Worm (Caenorhabditis elegans): Measurements from ENCODE around the gene prp-9.

Gene prp-9

ce11 chrII:8504074-8504724 lies 21.0 kb downstream of the prp-9 start:
- TF ChIP-seq W03F9.2 (tag; optimal IDR thresholded peaks at IDR 0.05), result no peak
- TF ChIP-seq dao-5 (tag; optimal IDR thresholded peaks at IDR 0.05), result no peak
- TF ChIP-seq him-1 (tag; optimal IDR thresholded peaks at IDR 0.05), result no peak

- TF ChIP-seq him-1 (tag; optimal IDR thresholded peaks at IDR 0.05) (no peak), W03F9.2 (tag; optimal IDR thresholded peaks at IDR 0.05) (no peak), dao-5 (tag; optimal IDR thresholded peaks at IDR 0.05) (no peak)
Measured at ce11 chrII:8499021-8499420, 26.2 kb downstream of the prp-9 start.

ce11 chrII:8498173-8498572 lies 27.0 kb downstream of the prp-9 start:
- TF ChIP-seq W03F9.2 (tag; optimal IDR thresholded peaks at IDR 0.05) (no peak), dao-5 (tag; optimal IDR thresholded peaks at IDR 0.05) (no peak), him-1 (tag; optimal IDR thresholded peaks at IDR 0.05) (no peak)

- TF ChIP-seq W03F9.2 (tag; optimal IDR thresholded peaks at IDR 0.05) (no peak), dao-5 (tag; optimal IDR thresholded peaks at IDR 0.05) (no peak), him-1 (tag; optimal IDR thresholded peaks at IDR 0.05) (no peak)
Measured at ce11 chrII:8496184-8496583, 29.0 kb downstream of the prp-9 start.

- no peak for TF ChIP-seq dao-5 (tag; optimal IDR thresholded peaks at IDR 0.05)
- TF ChIP-seq W03F9.2 (tag; optimal IDR thresholded peaks at IDR 0.05), result no peak
- TF ChIP-seq him-1 (tag; optimal IDR thresholded peaks at IDR 0.05), result no peak
Measured at ce11 chrII:8494228-8494717, 30.9 kb downstream of the prp-9 start, which contains the start of gene M05D6.9. TSS of gene M05D6.9 (plus strand) at chrII:8494278.

ce11 chrII:8488123-8488522 lies 37.1 kb downstream of the prp-9 start:
- TF ChIP-seq dao-5 (tag; optimal IDR thresholded peaks at IDR 0.05), result no peak
- no peak for TF ChIP-seq W03F9.2 (tag; optimal IDR thresholded peaks at IDR 0.05)
- TF ChIP-seq him-1 (tag; optimal IDR thresholded peaks at IDR 0.05), result no peak

ce11 chrII:8485603-8486002 lies 39.6 kb downstream of the prp-9 start, which contains the start of gene gbh-2:
TSS of gene gbh-2 (plus strand) at chrII:8485879.
- TF ChIP-seq him-1 (tag; optimal IDR thresholded peaks at IDR 0.05) (no peak), W03F9.2 (tag; optimal IDR thresholded peaks at IDR 0.05) (no peak), dao-5 (tag; optimal IDR thresholded peaks at IDR 0.05) (no peak)

- no peak for TF ChIP-seq dao-5 (tag; optimal IDR thresholded peaks at IDR 0.05)
- no peak for TF ChIP-seq W03F9.2 (tag; optimal IDR thresholded peaks at IDR 0.05)
- TF ChIP-seq him-1 (tag; optimal IDR thresholded peaks at IDR 0.05), result no peak
Measured at ce11 chrII:8484546-8484945, 40.6 kb downstream of the prp-9 start.

- TF ChIP-seq him-1 (tag; optimal IDR thresholded peaks at IDR 0.05) (no peak), dao-5 (tag; optimal IDR thresholded peaks at IDR 0.05) (no peak), W03F9.2 (tag; optimal IDR thresholded peaks at IDR 0.05) (no peak)
Measured at ce11 chrII:8483793-8484186, 41.4 kb downstream of the prp-9 start, which contains the start of gene taap-1. TSS of gene taap-1 (minus strand) at chrII:8483871.

ce11 chrII:8483124-8483792 lies 41.9 kb downstream of the prp-9 start:
- TF ChIP-seq W03F9.2 (tag; optimal IDR thresholded peaks at IDR 0.05) (no peak), dao-5 (tag; optimal IDR thresholded peaks at IDR 0.05) (no peak), him-1 (tag; optimal IDR thresholded peaks at IDR 0.05) (no peak)

- no peak for TF ChIP-seq dao-5 (tag; optimal IDR thresholded peaks at IDR 0.05)
- no peak for TF ChIP-seq him-1 (tag; optimal IDR thresholded peaks at IDR 0.05)
- no peak for TF ChIP-seq W03F9.2 (tag; optimal IDR thresholded peaks at IDR 0.05)
Measured at ce11 chrII:8481731-8482253, 43.4 kb downstream of the prp-9 start, which contains the start of gene M05D6.5. TSS of gene M05D6.5 (minus strand) at chrII:8482203.

- TF ChIP-seq W03F9.2 (tag; optimal IDR thresholded peaks at IDR 0.05) (peak; percentile 13), dao-5 (tag; optimal IDR thresholded peaks at IDR 0.05) (no peak)
Measured at ce11 chrII:8481033-8481708, 44.0 kb downstream of the prp-9 start.

ce11 chrII:8480166-8480565 lies 45.0 kb downstream of the prp-9 start, which contains the start of gene lact-4:
TSS of gene lact-4 (minus strand) at chrII:8480478.
- TF ChIP-seq him-1 (tag; optimal IDR thresholded peaks at IDR 0.05), result no peak

ce11 chrII:8479337-8479736 lies 45.9 kb downstream of the prp-9 start:
- TF ChIP-seq him-1 (tag; optimal IDR thresholded peaks at IDR 0.05) (no peak), dao-5 (tag; optimal IDR thresholded peaks at IDR 0.05) (no peak), W03F9.2 (tag; optimal IDR thresholded peaks at IDR 0.05) (no peak)
